Fruit fly (Drosophila melanogaster): Measurements from ENCODE around the gene TTLL1A.
A peak's percentile ranks its signal among the peaks of the same experiment; 100 is the strongest.

The TTLL1A gene

dm6 chrX:17175558-17176189 lies 26.7 kb downstream of the TTLL1A start:
- TF ChIP-seq CG13204 (GFP tag; optimal IDR thresholded peaks at IDR 0.05) (no peak), CG10348 (GFP tag; IDR thresholded peaks at IDR 0.05) (no peak), D1 (tag; optimal IDR thresholded peaks at IDR 0.05) (peak; percentile 20), gl (tag; optimal IDR thresholded peaks at IDR 0.05) (no peak), CG17806 (tag; optimal IDR thresholded peaks at IDR 0.05) (no peak), CG4496 (GFP tag; IDR thresholded peaks at IDR 0.05) (peak; percentile 10; the same call in 1 of the 3 replicates), CG14655 (GFP tag; optimal IDR thresholded peaks at IDR 0.05) (no peak), CG8301 (tag; optimal IDR thresholded peaks at IDR 0.05) (no peak), EcR (GFP tag; optimal IDR thresholded peaks at IDR 0.05) (peak; percentile 45)

- TF ChIP-seq Pif1B (GFP tag; optimal IDR thresholded peaks at IDR 0.05) (no peak), CG17806 (tag; optimal IDR thresholded peaks at IDR 0.05) (no peak), CG13204 (GFP tag; optimal IDR thresholded peaks at IDR 0.05) (no peak), CG34367 (tag; optimal IDR thresholded peaks at IDR 0.05) (no peak), Pif1A (GFP tag; optimal IDR thresholded peaks at IDR 0.05) (no peak), CG10348 (GFP tag; IDR thresholded peaks at IDR 0.05) (no peak), CG4496 (GFP tag; IDR thresholded peaks at IDR 0.05) (no peak), CG32121 (GFP tag; IDR thresholded peaks at IDR 0.05) (peak; percentile 59), CG15710 (tag; optimal IDR thresholded peaks at IDR 0.05) (no peak), CG12605 (GFP tag; IDR thresholded peaks at IDR 0.05) (no peak), CG14655 (GFP tag; optimal IDR thresholded peaks at IDR 0.05) (peak; percentile 37), CG9948 (tag; optimal IDR thresholded peaks at IDR 0.05) (no peak), fd96Ca (GFP tag; IDR thresholded peaks at IDR 0.05) (peak; percentile 35; the same call in 1 of the 3 replicates), Ets98B (GFP tag; IDR thresholded peaks at IDR 0.05) (peak; percentile 32; the same call in 1 of the 2 replicates), D1 (tag; optimal IDR thresholded peaks at IDR 0.05) (no peak), CG8301 (tag; optimal IDR thresholded peaks at IDR 0.05) (peak; percentile 16), CG8159 (tag; optimal IDR thresholded peaks at IDR 0.05) (no peak), rn (GFP tag; IDR thresholded peaks at IDR 0.05) (no peak), gl (tag; optimal IDR thresholded peaks at IDR 0.05) (no peak), EcR (GFP tag; optimal IDR thresholded peaks at IDR 0.05) (no peak), Snoo (tag; optimal IDR thresholded peaks at IDR 0.05) (no peak)
These were observed 28.3 kb downstream of the TTLL1A start for dm6 chrX:17174115-17174514.

dm6 chrX:17172777-17173315 lies 29.6 kb downstream of the TTLL1A start:
- TF ChIP-seq Pif1B (GFP tag; optimal IDR thresholded peaks at IDR 0.05) (no peak), CG12605 (GFP tag; IDR thresholded peaks at IDR 0.05) (no peak), CG10348 (GFP tag; IDR thresholded peaks at IDR 0.05) (no peak), D1 (tag; optimal IDR thresholded peaks at IDR 0.05) (no peak), CG15710 (tag; optimal IDR thresholded peaks at IDR 0.05) (no peak), CG8301 (tag; optimal IDR thresholded peaks at IDR 0.05) (no peak), EcR (GFP tag; optimal IDR thresholded peaks at IDR 0.05) (no peak), fd96Ca (GFP tag; IDR thresholded peaks at IDR 0.05) (no peak), gl (tag; optimal IDR thresholded peaks at IDR 0.05) (no peak), CG13204 (GFP tag; optimal IDR thresholded peaks at IDR 0.05) (no peak), Ets98B (GFP tag; IDR thresholded peaks at IDR 0.05) (no peak), CG32121 (GFP tag; IDR thresholded peaks at IDR 0.05) (no peak), rn (GFP tag; IDR thresholded peaks at IDR 0.05) (no peak), Snoo (tag; optimal IDR thresholded peaks at IDR 0.05) (no peak), CG9948 (tag; optimal IDR thresholded peaks at IDR 0.05) (no peak), CG4496 (GFP tag; IDR thresholded peaks at IDR 0.05) (no peak), Pif1A (GFP tag; optimal IDR thresholded peaks at IDR 0.05) (no peak), CG14655 (GFP tag; optimal IDR thresholded peaks at IDR 0.05) (no peak), CG34367 (tag; optimal IDR thresholded peaks at IDR 0.05) (no peak), CG17806 (tag; optimal IDR thresholded peaks at IDR 0.05) (no peak)

DNA sequence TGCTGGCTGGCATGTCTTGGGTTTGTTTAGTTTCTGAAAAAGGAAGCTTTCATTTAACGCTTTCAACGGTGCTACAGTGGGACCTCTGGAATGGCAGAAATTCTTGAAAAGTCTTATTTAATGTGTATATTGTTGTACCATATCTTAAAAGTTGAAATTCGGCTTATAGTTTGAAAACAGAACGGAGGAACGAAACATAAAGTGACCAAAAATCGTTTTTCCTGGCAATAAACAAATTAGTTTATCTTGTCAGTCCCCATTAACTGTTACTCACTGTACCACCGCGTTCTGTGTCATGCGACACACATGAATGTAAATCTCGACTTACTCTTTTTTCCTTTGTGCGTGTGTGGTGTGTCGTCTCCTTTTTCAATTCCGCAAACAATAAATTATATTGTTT lies 30.3 kb downstream of the TTLL1A start:
- TF ChIP-seq CG32121 (GFP tag; IDR thresholded peaks at IDR 0.05): no peak
- TF ChIP-seq CG8159 (tag; optimal IDR thresholded peaks at IDR 0.05): peak; percentile 26
- TF ChIP-seq CG14655 (GFP tag; optimal IDR thresholded peaks at IDR 0.05): no peak
- no peak for TF ChIP-seq CG9948 (tag; optimal IDR thresholded peaks at IDR 0.05)
- TF ChIP-seq EcR (GFP tag; optimal IDR thresholded peaks at IDR 0.05): no peak
- TF ChIP-seq CG10348 (GFP tag; IDR thresholded peaks at IDR 0.05): no peak
- TF ChIP-seq CG13204 (GFP tag; optimal IDR thresholded peaks at IDR 0.05): no peak
- TF ChIP-seq CG15710 (tag; optimal IDR thresholded peaks at IDR 0.05): peak; percentile 11
- no peak for TF ChIP-seq CG8301 (tag; optimal IDR thresholded peaks at IDR 0.05)
- no peak for TF ChIP-seq CG12605 (GFP tag; IDR thresholded peaks at IDR 0.05)
- TF ChIP-seq D1 (tag; optimal IDR thresholded peaks at IDR 0.05): no peak
- TF ChIP-seq fd96Ca (GFP tag; IDR thresholded peaks at IDR 0.05): no peak
- no peak for TF ChIP-seq Ets98B (GFP tag; IDR thresholded peaks at IDR 0.05)
- TF ChIP-seq CG4496 (GFP tag; IDR thresholded peaks at IDR 0.05): no peak
- no peak for TF ChIP-seq CG34367 (tag; optimal IDR thresholded peaks at IDR 0.05)
- peak; percentile 17 for TF ChIP-seq Pif1A (GFP tag; optimal IDR thresholded peaks at IDR 0.05)
- TF ChIP-seq rn (GFP tag; IDR thresholded peaks at IDR 0.05): no peak
- no peak for TF ChIP-seq Pif1B (GFP tag; optimal IDR thresholded peaks at IDR 0.05)
- TF ChIP-seq Snoo (tag; optimal IDR thresholded peaks at IDR 0.05): peak; percentile 22
- TF ChIP-seq CG17806 (tag; optimal IDR thresholded peaks at IDR 0.05): peak; percentile 9
- no peak for TF ChIP-seq gl (tag; optimal IDR thresholded peaks at IDR 0.05)

DNA sequence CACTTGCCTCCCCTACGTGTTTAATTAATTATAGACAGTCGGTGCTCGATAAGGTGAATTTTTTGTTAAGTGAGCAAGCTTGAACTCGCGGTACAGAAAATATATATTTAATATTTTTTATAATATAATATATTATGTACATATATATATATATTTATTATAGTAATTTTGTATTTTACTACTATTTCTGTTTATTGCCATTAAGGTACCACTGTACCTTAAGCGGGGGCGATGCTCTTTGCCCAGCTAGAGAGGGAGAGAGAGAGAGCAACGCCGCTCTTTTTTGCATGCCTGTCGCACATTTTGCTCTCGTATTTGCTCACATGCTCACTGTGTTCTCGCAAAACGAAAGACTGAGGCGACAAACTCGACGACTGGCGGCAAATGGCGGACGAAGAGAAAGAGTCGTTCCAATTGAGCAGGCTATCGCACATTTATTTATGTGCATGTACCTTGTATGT lies 31.9 kb downstream of the TTLL1A start:
- peak; percentile 36; the same call in 1 of the 3 replicates for TF ChIP-seq CG4496 (GFP tag; IDR thresholded peaks at IDR 0.05)
- peak; percentile 70 for TF ChIP-seq CG9948 (tag; optimal IDR thresholded peaks at IDR 0.05)
- peak; percentile 69; the same call in 2 of the 3 replicates for TF ChIP-seq fd96Ca (GFP tag; IDR thresholded peaks at IDR 0.05)
- TF ChIP-seq CG8301 (tag; optimal IDR thresholded peaks at IDR 0.05): peak; percentile 54
- TF ChIP-seq CG17806 (tag; optimal IDR thresholded peaks at IDR 0.05): peak; percentile 67
- TF ChIP-seq EcR (GFP tag; optimal IDR thresholded peaks at IDR 0.05): peak; percentile 93
- TF ChIP-seq D1 (tag; optimal IDR thresholded peaks at IDR 0.05): no peak
- peak; percentile 77 for TF ChIP-seq CG8159 (tag; optimal IDR thresholded peaks at IDR 0.05)
- TF ChIP-seq CG12605 (GFP tag; IDR thresholded peaks at IDR 0.05): peak; percentile 53; the same call in 1 of the 2 replicates
- TF ChIP-seq gl (tag; optimal IDR thresholded peaks at IDR 0.05): no peak
- TF ChIP-seq rn (GFP tag; IDR thresholded peaks at IDR 0.05): no peak
- peak; percentile 35 for TF ChIP-seq CG13204 (GFP tag; optimal IDR thresholded peaks at IDR 0.05)
- peak; percentile 69 for TF ChIP-seq CG15710 (tag; optimal IDR thresholded peaks at IDR 0.05)
- TF ChIP-seq Snoo (tag; optimal IDR thresholded peaks at IDR 0.05): peak; percentile 47
- peak; percentile 79 for TF ChIP-seq CG32121 (GFP tag; IDR thresholded peaks at IDR 0.05)
- no peak for TF ChIP-seq CG10348 (GFP tag; IDR thresholded peaks at IDR 0.05)
- TF ChIP-seq Ets98B (GFP tag; IDR thresholded peaks at IDR 0.05): peak; percentile 79
- peak; percentile 46 for TF ChIP-seq CG34367 (tag; optimal IDR thresholded peaks at IDR 0.05)
- TF ChIP-seq Pif1A (GFP tag; optimal IDR thresholded peaks at IDR 0.05): peak; percentile 35
- TF ChIP-seq CG14655 (GFP tag; optimal IDR thresholded peaks at IDR 0.05): peak; percentile 82
- TF ChIP-seq Pif1B (GFP tag; optimal IDR thresholded peaks at IDR 0.05): peak; percentile 56
